Fruit fly (Drosophila melanogaster) S2 (cell line): ENCODE measurements around the gene glob2.

ENCODE experiments used
- CG8478 ChIP-seq: fragments of >200 bp; optimal IDR thresholded peaks from 2 replicates; lab custom pipeline; 2018
- CTCF ChIP-seq, 2 experiments: fragments of >200 bp; optimal IDR thresholded peaks; 2 replicates each; lab custom pipeline; 2018

Gene glob2

dm6 chr3R:6608814-6609213 is at the start of gene glob2:
TSS of gene glob2 (minus strand) at chr3R:6608914.
- TF ChIP-seq CTCF (optimal IDR thresholded peaks at IDR 0.05; lab: Kevin White, UChicago) (no peak), CG8478 (lab: Kevin White, UChicago) (no peak)

- peak; percentile 6 to 56 for TF ChIP-seq CTCF (optimal IDR thresholded peaks at IDR 0.05; lab: Kevin White, UChicago)
- no peak for TF ChIP-seq CG8478 (lab: Kevin White, UChicago)
Measured at dm6 chr3R:6657278-6658246, 48.8 kb upstream of the glob2 start, which contains the start of the genes CG1307 and twr. TSS of gene CG1307 (minus strand) at chr3R:6657442. TSS of gene twr (plus strand) at chr3R:6657882.

- TF ChIP-seq CTCF (optimal IDR thresholded peaks at IDR 0.05; lab: Kevin White, UChicago) (peak; percentile 57 to 69), CG8478 (lab: Kevin White, UChicago) (no peak)
Measured at dm6 chr3R:6646740-6647139, 38.0 kb upstream of the glob2 start, which contains the start of gene Taf1. TSS of gene Taf1 (plus strand) at chr3R:6646889.

dm6 chr3R:6644334-6644733 is 35.6 kb upstream of the glob2 start, which contains the start of gene Ass:
TSS of gene Ass (minus strand) at chr3R:6644434.
- no peak for TF ChIP-seq CTCF (optimal IDR thresholded peaks at IDR 0.05; lab: Kevin White, UChicago)
- no peak for TF ChIP-seq CG8478 (lab: Kevin White, UChicago)

- TF ChIP-seq CG8478 (lab: Kevin White, UChicago) (no peak), CTCF (optimal IDR thresholded peaks at IDR 0.05; lab: Kevin White, UChicago) (no peak)
Measured at dm6 chr3R:6640932-6641331, 32.2 kb upstream of the glob2 start, which contains the start of gene CG31286. TSS of gene CG31286 (plus strand) at chr3R:6641232.

dm6 chr3R:6629851-6630250 is 21.1 kb upstream of the glob2 start, which contains the start of gene sunz:
TSS of gene sunz (plus strand) at chr3R:6630151.
- TF ChIP-seq CG8478 (lab: Kevin White, UChicago) (no peak), CTCF (optimal IDR thresholded peaks at IDR 0.05; lab: Kevin White, UChicago) (no peak)

- TF ChIP-seq CTCF (optimal IDR thresholded peaks at IDR 0.05; lab: Kevin White, UChicago) = no peak
- no peak for TF ChIP-seq CG8478 (lab: Kevin White, UChicago)
Measured at dm6 chr3R:6629221-6629620, 20.5 kb upstream of the glob2 start, which contains the start of gene CG15177. TSS of gene CG15177 (minus strand) at chr3R:6629321.

dm6 chr3R:6627800-6628199 is 19.1 kb upstream of the glob2 start, which contains the start of gene sowi:
TSS of gene sowi (minus strand) at chr3R:6627900.
- TF ChIP-seq CTCF (optimal IDR thresholded peaks at IDR 0.05; lab: Kevin White, UChicago) (no peak), CG8478 (lab: Kevin White, UChicago) (no peak)

dm6 chr3R:6605142-6605541 is 3.6 kb downstream of the glob2 start:
- peak; percentile 21 to 73 for TF ChIP-seq CTCF (optimal IDR thresholded peaks at IDR 0.05; lab: Kevin White, UChicago)
- TF ChIP-seq CG8478 (lab: Kevin White, UChicago) = no peak

- TF ChIP-seq CG8478 (lab: Kevin White, UChicago) (no peak), CTCF (optimal IDR thresholded peaks at IDR 0.05; lab: Kevin White, UChicago) (no peak)
Measured at dm6 chr3R:6600942-6601341, 7.8 kb downstream of the glob2 start, which contains the start of gene CG31482. TSS of gene CG31482 (plus strand) at chr3R:6601242.

dm6 chr3R:6597922-6598321 is 10.8 kb downstream of the glob2 start, which contains the start of gene CG1138:
TSS of gene CG1138 (minus strand) at chr3R:6598022.
- TF ChIP-seq CTCF (optimal IDR thresholded peaks at IDR 0.05; lab: Kevin White, UChicago) (no peak), CG8478 (lab: Kevin White, UChicago) (no peak)

dm6 chr3R:6593068-6593567 is 15.6 kb downstream of the glob2 start, which contains the start of gene dpr11:
TSS of gene dpr11 (minus strand) at chr3R:6593330.
- no peak for TF ChIP-seq CG8478 (lab: Kevin White, UChicago)
- no peak for TF ChIP-seq CTCF (optimal IDR thresholded peaks at IDR 0.05; lab: Kevin White, UChicago)

dm6 chr3R:6580484-6580883 is 28.2 kb downstream of the glob2 start, which contains the start of gene CG2336:
TSS of gene CG2336 (plus strand) at chr3R:6580784.
- TF ChIP-seq CG8478 (lab: Kevin White, UChicago) = no peak
- no peak for TF ChIP-seq CTCF (optimal IDR thresholded peaks at IDR 0.05; lab: Kevin White, UChicago)

- TF ChIP-seq CG8478 (lab: Kevin White, UChicago) (no peak), CTCF (optimal IDR thresholded peaks at IDR 0.05; lab: Kevin White, UChicago) (no peak)
Measured at dm6 chr3R:6568835-6569234, 39.9 kb downstream of the glob2 start.
